Worm (Caenorhabditis elegans) whole organism, young adult: ENCODE data around the gene F14H8.5.

ENCODE experiments used
- F57C9.4 ChIP-seq: sonication (generic microtip); optimal IDR thresholded peaks from 2 replicates; lab custom pipeline; 2017; ENCODE audit warnings: mild to moderate bottlenecking, missing genetic modification characterization, missing compliant biosample characterization
- bed-1 ChIP-seq: fragments of 200-800 bp; sonication (Bioruptor generic); IDR thresholded peaks from 2 replicates; pipeline ENCODE4 v1.3.6; 2022; ENCODE audit warnings: missing genetic modification reagents, missing genetic modification characterization, missing compliant biosample characterization
- dpl-1 ChIP-seq: fragments of 150-350 bp; optimal IDR thresholded peaks from 2 replicates; lab custom pipeline; 2014; ENCODE audit warnings: missing biosample characterization, missing genetic modification reagents, missing genetic modification characterization
- efl-1 ChIP-seq: fragments of 150-350 bp; optimal IDR thresholded peaks from 2 replicates; lab custom pipeline; 2014; ENCODE audit warnings: missing biosample characterization, missing genetic modification reagents, missing genetic modification characterization
- ekl-4 ChIP-seq: fragments of 200-800 bp; sonication (Bioruptor generic); IDR thresholded peaks from 2 replicates; pipeline ENCODE4 v1.3.6; 2022; ENCODE audit warnings: missing genetic modification reagents, missing genetic modification characterization, missing compliant biosample characterization
- ets-4 ChIP-seq: fragments of 200-800 bp; sonication (Bioruptor generic); optimal IDR thresholded peaks from 2 replicates; lab custom pipeline; 2018; ENCODE audit warnings: mild to moderate bottlenecking, missing genetic modification characterization, missing compliant biosample characterization
- gei-17 ChIP-seq: fragments of 200-800 bp; sonication (Bioruptor generic); optimal IDR thresholded peaks from 2 replicates; lab custom pipeline; 2018; ENCODE audit warnings: mild to moderate bottlenecking, missing genetic modification characterization, missing compliant biosample characterization
- hlh-26 ChIP-seq: fragments of 200-800 bp; sonication (Bioruptor generic); conservative IDR thresholded peaks from 2 replicates; pipeline ENCODE4 v1.3.6; 2022; ENCODE audit warnings: missing genetic modification reagents, missing genetic modification characterization, missing compliant biosample characterization
- lag-1 ChIP-seq: fragments of 200-800 bp; sonication (Bioruptor generic); IDR thresholded peaks from 2 replicates; pipeline ENCODE4 v1.3.6; 2022; ENCODE audit warnings: missing genetic modification reagents, missing genetic modification characterization, missing compliant biosample characterization
- nfya-1 ChIP-seq: sonication (generic microtip); optimal IDR thresholded peaks from 2 replicates; lab custom pipeline; 2017; ENCODE audit warnings: antibody characterized with exemption, missing compliant biosample characterization, missing genetic modification characterization, borderline replicate concordance; ENCODE audit not compliant: insufficient read depth
- nhr-90 ChIP-seq: sonication (generic microtip); optimal IDR thresholded peaks from 2 replicates; lab custom pipeline; 2016; ENCODE audit warnings: missing genotype, mild to moderate bottlenecking, missing genetic modification characterization, missing compliant biosample characterization
- pbrm-1 ChIP-seq: fragments of 200-800 bp; sonication (Bioruptor generic); IDR thresholded peaks from 2 replicates; pipeline ENCODE4 v1.3.6; 2022; ENCODE audit warnings: missing genetic modification reagents, missing genetic modification characterization, missing compliant biosample characterization
- unc-62 ChIP-seq: fragments of 150-350 bp; optimal IDR thresholded peaks from 2 replicates; lab custom pipeline; 2014; ENCODE audit warnings: missing biosample characterization, missing genetic modification reagents, missing genetic modification characterization
- ztf-25 ChIP-seq: fragments of 200-800 bp; sonication (Bioruptor generic); IDR thresholded peaks from 2 replicates; pipeline ENCODE4 v1.3.6; 2022; ENCODE audit warnings: missing genetic modification reagents, missing genetic modification characterization, missing compliant biosample characterization

DNA sequence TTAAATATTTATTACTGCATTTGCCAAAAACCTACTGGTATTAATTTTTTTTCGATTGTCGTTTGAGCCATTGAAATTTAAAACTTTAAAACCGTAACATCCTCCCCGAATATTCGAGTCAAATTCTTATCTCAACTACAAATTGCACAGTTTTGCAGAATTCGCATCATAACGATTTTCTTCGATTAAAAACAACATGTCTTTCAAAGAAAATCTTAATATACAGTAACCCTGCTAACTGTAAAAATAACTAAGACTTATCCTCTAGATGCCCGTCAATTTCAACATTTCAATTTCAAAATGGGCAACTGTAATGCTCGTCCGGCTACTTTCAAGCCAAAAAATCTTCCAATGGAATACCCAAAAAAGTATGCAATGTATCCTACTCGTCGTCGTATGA, at the start of gene F14H8.5:
- TF ChIP-seq ztf-25 (GFP tag; lab: Robert Waterston, UW) (no peak), nfya-1 (no peak), hlh-26 (no peak), dpl-1 (no peak), nhr-90 (tag; lab: Kevin White, UChicago) (no peak), gei-17 (no peak), bed-1 (no peak), lag-1 (GFP tag; lab: Robert Waterston, UW) (no peak), ets-4 (GFP tag; lab: Kevin White, UChicago) (no peak), ekl-4 (GFP tag; lab: Robert Waterston, UW) (no peak), F57C9.4 (tag; lab: Kevin White, UChicago) (no peak), efl-1 (GFP tag; lab: Kevin White, UChicago) (no peak), unc-62 (no peak), pbrm-1 (GFP tag; lab: Robert Waterston, UW) (no peak)
